Worm (Caenorhabditis elegans): ENCODE measurements around the gene ZK856.16.

Gene ZK856.16

DNA sequence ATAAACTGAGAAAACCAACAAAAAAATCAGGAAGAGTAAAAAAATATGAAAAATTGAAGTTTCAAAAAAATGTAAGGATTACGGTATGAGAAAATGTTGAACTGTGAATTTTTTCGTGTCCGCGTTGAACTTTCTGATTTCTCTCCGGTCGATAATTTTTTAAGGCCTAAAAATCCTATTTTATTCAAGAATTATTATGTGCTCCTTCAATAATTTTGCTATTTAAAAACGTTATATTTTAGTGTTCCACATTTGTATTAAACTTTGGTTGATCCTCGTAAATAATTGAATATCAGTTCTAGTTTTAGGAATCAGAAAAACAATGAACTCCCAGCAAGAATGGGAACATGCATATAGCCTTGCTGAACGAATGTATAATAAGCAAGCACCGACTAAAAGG, 7.2 kb upstream of the ZK856.16 start, which contains the start of gene hpo-40:
Gene hpo-40 (plus strand): TSS at position 301 of the 400 bp plus-strand sequence.
- TF ChIP-seq dao-5 (tag; optimal IDR thresholded peaks at IDR 0.05) = no peak
- TF ChIP-seq him-1 (tag; optimal IDR thresholded peaks at IDR 0.05) = no peak
- TF ChIP-seq W03F9.2 (tag; optimal IDR thresholded peaks at IDR 0.05) = no peak

DNA sequence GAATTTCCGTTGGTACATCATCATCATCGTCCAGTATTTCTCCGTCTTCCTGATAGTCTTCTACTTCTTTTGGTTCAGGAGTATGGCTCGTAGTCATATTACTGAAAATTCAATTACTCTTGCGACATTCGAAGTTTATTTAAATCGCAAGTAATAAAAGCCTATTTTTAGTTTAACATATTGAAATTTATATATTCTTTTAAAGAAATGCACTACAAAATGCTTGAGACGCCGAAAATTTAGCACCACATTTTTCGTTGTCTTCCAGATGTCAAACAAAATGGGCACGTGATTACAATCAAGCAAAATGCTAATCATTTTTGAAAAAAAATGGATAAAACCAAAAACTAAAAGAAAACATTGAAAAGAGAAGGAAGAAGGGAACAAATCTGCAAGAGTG, 6.6 kb upstream of the ZK856.16 start, which contains the start of gene zhit-3:
Gene zhit-3 (minus strand): TSS at position 101 of the 400 bp plus-strand sequence.
- TF ChIP-seq dao-5 (tag; optimal IDR thresholded peaks at IDR 0.05) (no peak), him-1 (tag; optimal IDR thresholded peaks at IDR 0.05) (no peak), W03F9.2 (tag; optimal IDR thresholded peaks at IDR 0.05) (no peak)

DNA sequence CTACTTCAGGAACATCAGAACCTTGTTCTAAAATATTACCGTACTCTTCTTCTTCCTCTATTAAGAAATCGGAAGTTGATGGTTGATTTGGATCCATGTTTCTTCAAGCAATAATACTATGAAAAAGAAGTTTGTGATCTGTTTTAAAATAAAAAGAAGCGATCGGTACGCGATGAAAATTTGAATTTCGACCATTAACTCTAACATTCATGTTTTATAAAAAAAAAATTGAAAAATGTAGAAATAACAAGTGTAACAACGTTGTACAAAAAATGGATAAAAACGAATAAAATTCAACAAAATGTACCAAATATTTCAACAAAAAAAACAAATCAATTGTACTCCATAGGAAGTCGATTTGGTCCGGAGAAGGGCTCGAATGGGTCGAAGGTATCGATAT, 4.9 kb upstream of the ZK856.16 start, which contains the start of gene tftc-3:
Gene tftc-3 (minus strand): TSS at position 101 of the 400 bp plus-strand sequence.
- no peak for TF ChIP-seq W03F9.2 (tag; optimal IDR thresholded peaks at IDR 0.05)
- TF ChIP-seq him-1 (tag; optimal IDR thresholded peaks at IDR 0.05) = no peak
- no peak for TF ChIP-seq dao-5 (tag; optimal IDR thresholded peaks at IDR 0.05)

DNA sequence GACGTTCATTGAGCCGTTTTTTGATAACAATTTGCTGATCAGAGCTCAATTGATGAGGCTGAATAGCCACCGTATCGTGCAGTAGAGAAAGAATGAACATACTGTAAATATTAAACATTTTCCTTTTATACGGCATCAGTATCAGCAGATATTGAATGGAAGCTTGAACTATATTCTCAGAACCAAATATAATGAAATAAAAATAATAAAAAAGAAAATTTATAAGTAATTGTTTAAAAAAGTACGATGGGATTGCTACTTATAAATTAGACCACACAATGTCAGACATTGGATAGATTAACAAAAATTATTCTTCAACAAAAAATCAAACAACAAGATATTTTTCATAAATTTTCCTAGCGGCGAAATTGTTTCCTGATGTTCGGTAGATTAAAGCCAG, 1.1 kb upstream of the ZK856.16 start, which contains the start of gene rpc-25:
Gene rpc-25 (minus strand): TSS at position 101 of the 400 bp plus-strand sequence.
- no peak for TF ChIP-seq dao-5 (tag; optimal IDR thresholded peaks at IDR 0.05)
- TF ChIP-seq W03F9.2 (tag; optimal IDR thresholded peaks at IDR 0.05) = no peak
- TF ChIP-seq him-1 (tag; optimal IDR thresholded peaks at IDR 0.05) = no peak

DNA sequence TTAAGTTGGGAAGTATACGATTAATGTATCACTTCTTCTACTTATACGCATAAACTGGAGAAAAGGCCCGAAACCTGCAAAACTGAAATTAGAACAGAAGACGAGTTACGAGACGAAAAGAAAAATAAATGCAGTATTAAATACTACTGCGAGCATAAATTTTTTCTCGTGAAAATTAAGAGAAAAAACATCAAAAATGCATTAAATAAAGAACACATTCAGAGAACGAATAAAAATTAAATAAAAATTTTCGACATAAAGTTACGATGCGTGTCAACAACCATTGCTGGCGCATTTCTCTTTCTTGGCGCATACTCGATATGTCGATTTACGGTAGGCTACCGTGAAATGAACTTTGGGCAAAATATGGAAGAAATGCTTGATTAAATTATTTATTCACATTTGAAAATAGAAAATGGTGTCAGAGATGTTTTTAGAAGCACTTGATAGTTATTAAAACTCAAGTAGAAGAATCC, 482 bp downstream of the ZK856.16 start, which contains the start of the genes ZK856.19 and ZK856.11:
Gene ZK856.19 (minus strand): TSS at position 51 of the 476 bp plus-strand sequence.
Gene ZK856.11 (minus strand): TSS at position 76 of the 476 bp plus-strand sequence.
- no peak for TF ChIP-seq dao-5 (tag; optimal IDR thresholded peaks at IDR 0.05)
- TF ChIP-seq W03F9.2 (tag; optimal IDR thresholded peaks at IDR 0.05) = peak; percentile 58

DNA sequence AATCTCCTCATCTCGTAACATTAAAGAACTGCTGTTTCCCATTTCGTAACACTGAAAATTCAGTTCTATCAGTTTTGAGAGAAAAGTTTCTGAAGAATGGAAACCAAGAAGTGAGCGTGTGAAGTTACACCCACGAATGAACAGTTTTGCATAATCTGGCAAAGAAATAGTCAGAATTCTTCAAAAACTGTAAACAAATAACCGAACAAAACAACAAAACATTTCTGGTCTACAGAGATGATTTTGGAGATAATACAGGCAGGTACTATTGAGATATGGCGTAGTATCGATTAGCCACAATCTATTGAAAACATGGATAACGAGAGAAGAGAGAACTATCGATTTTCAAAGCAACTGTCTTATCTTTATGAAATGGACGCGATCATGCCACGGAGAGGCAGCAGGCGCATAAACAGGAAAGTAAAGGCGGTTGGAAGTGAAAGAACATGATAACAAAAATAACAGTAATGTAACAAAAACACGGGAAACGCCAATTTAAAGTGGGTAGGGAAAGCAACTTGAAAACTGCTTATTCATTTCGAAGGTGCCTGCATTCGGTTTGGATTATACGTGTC, 1.9 kb downstream of the ZK856.16 start, which contains the start of gene chpf-1:
Gene chpf-1 (minus strand): TSS at position 51 of the 575 bp plus-strand sequence.
- TF ChIP-seq him-1 (tag; optimal IDR thresholded peaks at IDR 0.05) (no peak), dao-5 (tag; optimal IDR thresholded peaks at IDR 0.05) (no peak), W03F9.2 (tag; optimal IDR thresholded peaks at IDR 0.05) (no peak)

DNA sequence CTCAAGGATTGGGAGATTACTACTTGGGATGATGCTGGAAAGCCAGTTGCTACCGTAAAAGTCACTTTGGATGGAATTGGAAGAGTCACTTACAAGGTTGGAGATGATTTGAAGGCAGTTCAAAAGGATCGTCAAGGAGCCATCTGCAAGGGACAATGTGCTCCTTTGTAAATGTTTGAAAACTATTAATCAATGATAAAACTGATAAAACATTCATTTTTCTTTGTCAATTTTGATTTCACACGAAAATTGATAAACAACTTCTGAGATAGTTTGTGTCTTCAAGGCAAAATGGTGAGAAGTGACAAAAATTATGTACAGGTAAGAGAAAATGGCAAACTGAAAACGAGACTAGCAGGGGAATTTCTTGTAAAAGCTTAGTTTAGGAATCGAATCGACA, 3.0 kb downstream of the ZK856.16 start:
- TF ChIP-seq W03F9.2 (tag; optimal IDR thresholded peaks at IDR 0.05) (no peak), dao-5 (tag; optimal IDR thresholded peaks at IDR 0.05) (no peak), him-1 (tag; optimal IDR thresholded peaks at IDR 0.05) (no peak)

DNA sequence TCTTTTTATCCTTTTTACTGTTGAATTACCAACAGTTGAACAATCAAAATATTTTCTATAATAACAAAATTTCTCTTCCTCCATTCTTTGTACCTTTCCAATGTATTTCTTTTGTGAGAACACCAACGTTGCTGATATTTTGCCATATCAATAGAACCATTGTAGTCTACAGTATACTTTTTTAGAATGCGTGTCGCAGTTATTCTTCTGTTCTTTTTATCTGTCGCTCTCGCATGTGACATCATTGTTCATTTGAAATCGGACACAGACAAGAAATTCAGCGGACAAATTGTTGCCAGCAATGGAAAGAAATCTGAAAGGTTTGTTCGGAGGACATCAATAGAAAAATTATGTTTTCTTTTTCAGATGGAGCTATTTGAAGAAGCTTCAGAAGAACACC, 3.5 kb downstream of the ZK856.16 start, which contains the start of gene ZK856.7:
Gene ZK856.7 (plus strand): TSS at position 186 of the 400 bp plus-strand sequence.
- TF ChIP-seq W03F9.2 (tag; optimal IDR thresholded peaks at IDR 0.05) (no peak), him-1 (tag; optimal IDR thresholded peaks at IDR 0.05) (no peak), dao-5 (tag; optimal IDR thresholded peaks at IDR 0.05) (no peak)

DNA sequence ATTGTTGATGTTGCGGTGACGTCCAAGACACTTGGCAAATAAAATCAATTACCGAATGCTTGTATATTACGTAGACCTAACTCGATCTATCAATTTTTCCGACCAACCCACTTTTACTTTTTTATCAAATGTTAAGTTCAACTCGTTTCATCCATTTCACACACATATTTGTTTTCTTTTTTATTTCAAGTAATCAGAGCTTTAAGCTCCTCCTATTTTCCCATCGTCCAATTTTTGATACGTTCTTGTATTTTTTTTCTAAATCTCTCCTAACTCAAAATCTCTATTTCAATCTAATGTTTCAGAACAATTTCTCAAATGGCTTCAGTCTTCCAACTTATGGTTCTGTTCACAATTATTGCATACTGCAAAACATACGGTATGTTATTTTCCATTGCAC, 7.0 kb downstream of the ZK856.16 start, which contains the start of gene ZK856.6:
Gene ZK856.6 (plus strand): TSS at position 301 of the 400 bp plus-strand sequence.
- TF ChIP-seq dao-5 (tag; optimal IDR thresholded peaks at IDR 0.05) (no peak), him-1 (tag; optimal IDR thresholded peaks at IDR 0.05) (no peak), W03F9.2 (tag; optimal IDR thresholded peaks at IDR 0.05) (no peak)

DNA sequence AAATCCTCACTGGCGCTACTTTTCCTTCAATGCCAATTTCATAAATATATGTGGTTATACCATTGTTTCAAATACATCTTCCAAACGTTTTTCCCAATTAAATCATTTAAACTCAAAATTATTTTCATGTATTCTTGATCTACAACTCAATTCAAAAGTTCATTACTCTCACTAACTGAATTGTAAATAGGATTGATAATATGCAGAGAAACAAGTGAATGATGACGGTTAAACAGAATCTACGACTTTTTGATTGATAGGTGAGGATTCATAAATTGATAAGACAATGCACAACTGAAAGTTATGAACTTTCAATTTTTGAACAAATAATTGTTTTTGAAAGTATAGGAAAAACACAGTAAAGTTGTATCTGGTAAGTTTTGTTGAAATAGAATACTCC, 14.1 kb downstream of the ZK856.16 start:
- no peak for TF ChIP-seq W03F9.2 (tag; optimal IDR thresholded peaks at IDR 0.05)
- TF ChIP-seq dao-5 (tag; optimal IDR thresholded peaks at IDR 0.05) = no peak
- no peak for TF ChIP-seq him-1 (tag; optimal IDR thresholded peaks at IDR 0.05)

DNA sequence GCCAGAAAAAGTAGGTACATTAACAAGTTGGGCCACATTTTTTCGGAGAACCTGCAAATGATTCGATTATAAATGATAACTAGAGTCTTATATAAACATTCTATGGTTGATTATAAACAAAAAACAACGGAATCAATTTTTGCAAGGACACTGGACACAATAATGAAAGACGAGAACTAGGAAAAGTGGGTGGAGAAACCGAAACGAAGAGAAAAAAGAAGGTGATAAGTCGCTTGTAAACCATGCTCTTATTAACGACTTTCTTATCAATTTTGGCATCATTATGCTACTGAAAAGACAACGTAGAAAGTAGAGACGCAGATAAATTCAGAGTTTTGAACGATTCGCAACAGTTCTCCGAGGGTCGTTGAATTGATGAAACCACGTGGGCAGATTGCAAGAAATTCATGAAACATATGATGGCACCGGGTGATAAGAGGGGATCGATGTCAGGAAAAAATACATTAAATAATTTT, 15.3 kb downstream of the ZK856.16 start, which contains the start of gene ZK856.5:
Gene ZK856.5 (minus strand): TSS at position 51 of the 476 bp plus-strand sequence.
- TF ChIP-seq dao-5 (tag; optimal IDR thresholded peaks at IDR 0.05) (no peak), W03F9.2 (tag; optimal IDR thresholded peaks at IDR 0.05) (no peak), him-1 (tag; optimal IDR thresholded peaks at IDR 0.05) (no peak)

DNA sequence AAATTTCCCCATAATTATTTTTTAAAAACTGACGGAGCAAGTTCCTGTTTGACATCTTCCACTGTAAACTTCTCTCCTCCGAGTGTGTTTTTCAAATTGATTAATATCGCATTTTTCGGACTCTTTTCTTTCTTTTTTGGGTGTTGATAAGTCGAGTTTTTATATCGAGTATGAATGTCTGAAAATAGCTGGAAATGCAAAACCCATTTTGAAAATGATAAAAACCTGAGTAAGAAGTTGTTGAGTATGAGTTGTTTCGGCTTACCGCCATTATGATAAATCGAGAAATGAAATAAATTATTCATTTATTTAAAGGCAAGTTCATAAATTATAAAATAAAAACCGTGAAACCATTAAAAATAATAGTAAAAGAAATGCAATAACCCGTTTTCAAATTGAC, 19.7 kb downstream of the ZK856.16 start, which contains the start of gene ZK856.18:
Gene ZK856.18 (minus strand): TSS at position 289 of the 400 bp plus-strand sequence.
- TF ChIP-seq him-1 (tag; optimal IDR thresholded peaks at IDR 0.05) (no peak), dao-5 (tag; optimal IDR thresholded peaks at IDR 0.05) (no peak), W03F9.2 (tag; optimal IDR thresholded peaks at IDR 0.05) (no peak)

DNA sequence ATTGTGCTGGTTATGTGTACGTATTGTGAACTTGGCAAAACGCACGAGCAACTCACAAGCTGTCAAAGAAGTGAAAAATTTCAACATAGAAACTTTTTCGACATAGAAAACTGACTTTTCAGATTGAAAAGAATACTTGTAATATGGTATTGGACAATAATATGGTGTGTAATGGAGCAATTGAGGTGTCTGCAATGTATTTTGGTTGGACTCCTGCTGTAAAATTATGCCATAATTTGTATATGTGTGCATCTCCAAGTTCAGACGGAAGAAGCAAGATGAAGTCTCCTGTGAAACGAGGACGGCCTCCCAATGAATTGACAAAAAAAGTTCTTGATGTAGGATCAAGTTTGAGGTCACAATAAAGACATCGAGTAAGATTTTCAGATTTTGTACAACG, 21.6 kb downstream of the ZK856.16 start:
- TF ChIP-seq W03F9.2 (tag; optimal IDR thresholded peaks at IDR 0.05) (no peak), him-1 (tag; optimal IDR thresholded peaks at IDR 0.05) (no peak), dao-5 (tag; optimal IDR thresholded peaks at IDR 0.05) (no peak)

DNA sequence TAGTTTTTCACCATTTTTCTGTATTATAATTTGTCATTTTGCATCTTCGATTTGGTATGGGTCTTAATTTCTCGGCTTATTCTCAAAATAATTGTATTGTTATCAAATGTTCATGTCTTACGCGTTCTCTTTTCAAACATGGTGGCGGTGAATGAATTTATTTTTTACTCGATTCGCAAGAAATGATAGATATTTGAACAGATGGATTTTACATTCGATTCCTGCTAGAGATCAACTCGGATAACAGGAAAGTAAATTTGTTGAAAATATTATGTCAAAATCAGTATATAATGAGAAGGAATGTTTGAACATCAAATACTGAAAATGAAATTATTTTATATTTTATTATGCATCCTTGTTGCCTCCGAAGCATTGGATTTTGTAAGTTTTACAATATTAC, 22.4 kb downstream of the ZK856.16 start, which contains the start of gene ZK856.4:
Gene ZK856.4 (plus strand): TSS at position 301 of the 400 bp plus-strand sequence.
- TF ChIP-seq him-1 (tag; optimal IDR thresholded peaks at IDR 0.05) (no peak), dao-5 (tag; optimal IDR thresholded peaks at IDR 0.05) (no peak), W03F9.2 (tag; optimal IDR thresholded peaks at IDR 0.05) (no peak)

Measured in whole organism, L4/young adult.